Worm (Caenorhabditis elegans) whole organism, L4/young adult: ENCODE measurements around the gene alh-3.

Source experiments
- dao-5 ChIP-seq: sonication (generic microtip); optimal IDR thresholded peaks from 2 replicates; lab custom pipeline; 2016; ENCODE audit warnings: missing genotype, missing genetic modification characterization, moderate library complexity, missing compliant biosample characterization
- him-1 ChIP-seq: sonication (generic microtip); optimal IDR thresholded peaks from 2 replicates; lab custom pipeline; 2016; ENCODE audit warnings: missing genotype, missing genetic modification reagents, missing genetic modification characterization, missing compliant biosample characterization

DNA sequence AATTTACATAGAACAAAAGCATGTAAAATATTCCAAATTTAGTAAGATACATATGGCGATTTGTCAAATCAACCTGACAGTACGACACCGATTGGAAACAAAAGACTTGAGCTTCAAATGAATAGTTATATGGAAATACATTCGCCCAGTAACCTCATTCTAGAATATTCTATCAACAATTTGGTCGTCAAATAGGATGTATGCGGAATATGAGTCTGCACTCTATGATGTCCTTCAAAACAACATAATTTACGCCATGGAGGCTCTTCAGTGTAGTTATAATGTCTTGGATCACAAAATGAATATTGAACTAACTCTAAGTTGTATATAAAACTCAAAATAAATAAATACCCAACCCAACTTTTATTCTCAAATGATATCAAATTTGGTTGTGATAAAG lies 4.2 kb downstream of the alh-3 start:
- TF ChIP-seq him-1 (tag; lab: Kevin White, UChicago), result no peak
- no peak for TF ChIP-seq dao-5 (tag; lab: Kevin White, UChicago)
